Fruit fly (Drosophila melanogaster) whole organism, embryonic: ENCODE measurements around the gene p24-1.

Source experiments
- ATbp ChIP-seq: fragments of 200-800 bp; sonication (Bioruptor generic); optimal IDR thresholded peaks from 2 replicates; lab custom pipeline; 2017; ENCODE audit warnings: missing biosample characterization, mild to moderate bottlenecking, missing genetic modification characterization, missing genetic modification reagents
- Awh ChIP-seq: fragments of 200-800 bp; sonication (Bioruptor generic); IDR thresholded peaks from 2 replicates; pipeline ENCODE4, ENCODE4 v1.3.6; 2022; ENCODE audit warnings: missing biosample characterization, missing genetic modification characterization
- Blimp-1 ChIP-seq: fragments of 200-800 bp; sonication (Bioruptor generic); optimal IDR thresholded peaks from 3 replicates; lab custom pipeline; 2018; ENCODE audit warnings: missing biosample characterization, missing genetic modification characterization, mild to moderate bottlenecking, moderate library complexity, missing genetic modification reagents
- CG10267 ChIP-seq: fragments of 200-800 bp; sonication (Bioruptor generic); optimal IDR thresholded peaks from 2 replicates; lab custom pipeline; 2018; ENCODE audit warnings: missing biosample characterization, mild to moderate bottlenecking, missing genetic modification characterization, moderate library complexity
- CG12391 ChIP-seq: fragments of 200-800 bp; sonication (Bioruptor generic); optimal IDR thresholded peaks from 3 replicates; lab custom pipeline; 2018; ENCODE audit warnings: missing biosample characterization, mild to moderate bottlenecking, missing genetic modification characterization, moderate library complexity
- CG13424 ChIP-seq: fragments of 200-800 bp; sonication (Bioruptor generic); optimal IDR thresholded peaks from 2 replicates; lab custom pipeline; 2019; ENCODE audit warnings: missing biosample characterization, mild to moderate bottlenecking, missing genetic modification characterization, moderate library complexity
- CG15269 ChIP-seq: fragments of 200-800 bp; sonication (Bioruptor generic); optimal IDR thresholded peaks from 2 replicates; lab custom pipeline; 2018; ENCODE audit warnings: missing biosample characterization, mild to moderate bottlenecking, missing genetic modification characterization, moderate library complexity
- CG16813 ChIP-seq: fragments of 200-800 bp; sonication (Bioruptor generic); IDR thresholded peaks from 3 replicates; pipeline ENCODE4 v1.3.6; 2022; ENCODE audit warnings: missing biosample characterization, missing genetic modification characterization; ENCODE audit not compliant: partially characterized antibody
- CG17328 ChIP-seq: fragments of 200-800 bp; sonication (Bioruptor generic); IDR thresholded peaks from 2 replicates; pipeline ENCODE4 v1.3.6; 2022; ENCODE audit warnings: missing biosample characterization, missing genetic modification characterization
- CG17359 ChIP-seq: fragments of 200-800 bp; sonication (Bioruptor generic); optimal IDR thresholded peaks from 3 replicates; lab custom pipeline; 2018; ENCODE audit warnings: missing biosample characterization, mild to moderate bottlenecking, missing genetic modification characterization, moderate library complexity
- CG17361 ChIP-seq: fragments of 200-800 bp; sonication (Bioruptor generic); IDR thresholded peaks from 3 replicates; pipeline ENCODE4 v1.3.6; 2022; ENCODE audit warnings: missing biosample characterization, missing genetic modification characterization
- CG17829 ChIP-seq: fragments of 200-800 bp; optimal IDR thresholded peaks from 2 replicates; lab custom pipeline; 2019; ENCODE audit warnings: missing biosample characterization, mild to moderate bottlenecking, missing genetic modification characterization, moderate library complexity
- CG18619 ChIP-seq: fragments of 200-800 bp; sonication (Bioruptor generic); optimal IDR thresholded peaks from 3 replicates; lab custom pipeline; 2017; ENCODE audit warnings: missing biosample characterization, mild to moderate bottlenecking, missing genetic modification characterization
- CG2678 ChIP-seq: fragments of 200-800 bp; sonication (Bioruptor generic); optimal IDR thresholded peaks from 3 replicates; lab custom pipeline; 2019; ENCODE audit warnings: missing biosample characterization, mild to moderate bottlenecking, missing genetic modification characterization, moderate library complexity
- CG2712 ChIP-seq: fragments of 200-800 bp; optimal IDR thresholded peaks from 3 replicates; lab custom pipeline; 2019; ENCODE audit warnings: missing biosample characterization, mild to moderate bottlenecking, missing genetic modification characterization, moderate library complexity
- CG31388 ChIP-seq: fragments of 200-800 bp; sonication (Bioruptor generic); optimal IDR thresholded peaks from 2 replicates; lab custom pipeline; 2016; ENCODE audit warnings: missing biosample characterization, missing genetic modification characterization
- CG31441 ChIP-seq: fragments of 200-800 bp; sonication (Bioruptor generic); IDR thresholded peaks from 2 replicates; pipeline ENCODE4 v1.3.6; 2022; ENCODE audit warnings: missing biosample characterization, missing genetic modification characterization
- CG4424 ChIP-seq: fragments of 200-800 bp; sonication (Bioruptor generic); optimal IDR thresholded peaks from 3 replicates; lab custom pipeline; 2016; ENCODE audit warnings: missing biosample characterization, missing genetic modification characterization
- CG4854 ChIP-seq: fragments of 200-800 bp; sonication (Bioruptor generic); optimal IDR thresholded peaks from 2 replicates; lab custom pipeline; 2016; ENCODE audit warnings: missing biosample characterization, missing genetic modification characterization, inconsistent platforms
- CG7839 ChIP-seq: fragments of 200-800 bp; sonication (Bioruptor generic); optimal IDR thresholded peaks from 3 replicates; lab custom pipeline; 2018; ENCODE audit warnings: missing biosample characterization, mild to moderate bottlenecking, missing genetic modification characterization, moderate library complexity
- CG8388 ChIP-seq: fragments of 200-800 bp; sonication (Bioruptor generic); optimal IDR thresholded peaks from 2 replicates; lab custom pipeline; 2019; ENCODE audit warnings: missing biosample characterization, mild to moderate bottlenecking, missing genetic modification characterization, moderate library complexity
- CG8924 ChIP-seq: fragments of 200-800 bp; optimal IDR thresholded peaks from 3 replicates; lab custom pipeline; 2019; ENCODE audit warnings: missing biosample characterization, mild to moderate bottlenecking, missing genetic modification characterization, moderate library complexity
- CkIIα-i1 ChIP-seq: fragments of 200-800 bp; sonication (Bioruptor generic); IDR thresholded peaks from 2 replicates; pipeline ENCODE4 v1.3.6; 2022; ENCODE audit warnings: missing biosample characterization, missing genetic modification characterization
- D19A ChIP-seq: fragments of 200-800 bp; optimal IDR thresholded peaks from 3 replicates; lab custom pipeline; 2019; ENCODE audit warnings: missing biosample characterization, mild to moderate bottlenecking, missing genetic modification characterization, moderate library complexity
- Dek ChIP-seq: fragments of 200-800 bp; sonication (Bioruptor generic); optimal IDR thresholded peaks from 3 replicates; lab custom pipeline; 2019; ENCODE audit warnings: missing biosample characterization, mild to moderate bottlenecking, missing genetic modification characterization, moderate library complexity
- Eip74EF ChIP-seq, 2 experiments: fragments of 200-800 bp in 1 of 2; fragments of >200 bp in 1 of 2; sonication (Bioruptor generic) in 1 of 2; optimal IDR thresholded peaks; 2 replicates each; lab custom pipeline; 2017 to 2019; ENCODE audit warnings: missing biosample characterization in 2 of 2, missing genetic modification characterization in 2 of 2, mild to moderate bottlenecking in 1 of 2, moderate library complexity in 1 of 2
- Elba2 ChIP-seq: fragments of 200-800 bp; sonication (Bioruptor generic); optimal IDR thresholded peaks from 3 replicates; lab custom pipeline; 2016; ENCODE audit warnings: missing biosample characterization, missing genetic modification characterization
- Hr78 ChIP-seq, 2 experiments: fragments of 200-800 bp in 1 of 2; fragments of >200 bp in 1 of 2; sonication (Bioruptor generic) in 1 of 2; optimal IDR thresholded peaks; 2 replicates each; lab custom pipeline; 2017 to 2019; ENCODE audit warnings: missing biosample characterization in 2 of 2, missing genetic modification characterization in 2 of 2, mild to moderate bottlenecking in 1 of 2, moderate library complexity in 1 of 2
- Jarid2 ChIP-seq: fragments of 200-800 bp; sonication (Bioruptor generic); optimal IDR thresholded peaks from 3 replicates; lab custom pipeline; 2017; ENCODE audit warnings: mild to moderate bottlenecking, missing biosample characterization, missing genetic modification reagents, missing genetic modification characterization
- Oli ChIP-seq: fragments of 200-800 bp; sonication (Bioruptor generic); optimal IDR thresholded peaks from 2 replicates; lab custom pipeline; 2018; ENCODE audit warnings: missing biosample characterization, mild to moderate bottlenecking, missing genetic modification characterization, moderate library complexity
- Sox100B ChIP-seq: fragments of 200-800 bp; sonication (Bioruptor generic); optimal IDR thresholded peaks from 3 replicates; lab custom pipeline; 2018; ENCODE audit warnings: missing biosample characterization, mild to moderate bottlenecking, missing genetic modification characterization
- Sox102F ChIP-seq: fragments of 200-800 bp; sonication (Bioruptor generic); optimal IDR thresholded peaks from 2 replicates; lab custom pipeline; 2018; ENCODE audit warnings: missing biosample characterization, mild to moderate bottlenecking, missing genetic modification characterization, moderate library complexity
- ap ChIP-seq: fragments of 200-800 bp; sonication (Bioruptor generic); IDR thresholded peaks from 2 replicates; pipeline ENCODE4 v1.3.6; 2022; ENCODE audit warnings: missing biosample characterization, missing genetic modification characterization
- chif ChIP-seq, 2 experiments: fragments of 200-800 bp; sonication (Bioruptor generic); optimal IDR thresholded peaks; 3 replicates each; lab custom pipeline; 2016; ENCODE audit warnings: missing biosample characterization in 2 of 2, missing genetic modification characterization in 2 of 2
- dmrt99B ChIP-seq: fragments of 200-800 bp; sonication (Bioruptor generic); optimal IDR thresholded peaks from 2 replicates; lab custom pipeline; 2018; ENCODE audit warnings: missing biosample characterization, mild to moderate bottlenecking, missing genetic modification characterization, moderate library complexity
- fd3F ChIP-seq: fragments of 200-800 bp; sonication (Bioruptor generic); optimal IDR thresholded peaks from 2 replicates; lab custom pipeline; 2018; ENCODE audit warnings: missing biosample characterization, mild to moderate bottlenecking, missing genetic modification characterization, moderate library complexity
- fru ChIP-seq: fragments of >200 bp; optimal IDR thresholded peaks from 2 replicates; lab custom pipeline; 2017
- gem ChIP-seq: fragments of 200-800 bp; sonication (Bioruptor generic); optimal IDR thresholded peaks from 2 replicates; lab custom pipeline; 2019; ENCODE audit warnings: missing biosample characterization, mild to moderate bottlenecking, missing genetic modification characterization, moderate library complexity
- gro ChIP-seq: fragments of 200-800 bp; sonication (Bioruptor generic); optimal IDR thresholded peaks from 2 replicates; lab custom pipeline; 2016; ENCODE audit warnings: missing biosample characterization, missing genetic modification characterization
- hbn ChIP-seq: fragments of 200-800 bp; sonication (Bioruptor generic); IDR thresholded peaks from 2 replicates; pipeline ENCODE4 v1.3.6; 2022; ENCODE audit warnings: missing biosample characterization, missing genetic modification characterization; ENCODE audit not compliant: partially characterized antibody
- hth ChIP-seq: fragments of >200 bp; optimal IDR thresholded peaks from 2 replicates; lab custom pipeline; 2017; ENCODE audit warnings: inconsistent platforms
- nmo ChIP-seq: fragments of 200-800 bp; sonication (Bioruptor generic); optimal IDR thresholded peaks from 2 replicates; lab custom pipeline; 2018; ENCODE audit warnings: missing biosample characterization, mild to moderate bottlenecking, missing genetic modification characterization, moderate library complexity
- rib ChIP-seq: fragments of 200-800 bp; sonication (Bioruptor generic); IDR thresholded peaks from 2 replicates; pipeline ENCODE4 v1.3.6; 2022; ENCODE audit warnings: missing biosample characterization, missing genetic modification characterization
- stc ChIP-seq: fragments of 200-800 bp; sonication (Bioruptor generic); IDR thresholded peaks from 2 replicates; pipeline ENCODE4 v1.3.6; 2022; ENCODE audit warnings: missing biosample characterization, missing genetic modification characterization
- tap ChIP-seq: fragments of 200-800 bp; optimal IDR thresholded peaks from 3 replicates; lab custom pipeline; 2019; ENCODE audit warnings: missing biosample characterization, mild to moderate bottlenecking, missing genetic modification characterization, moderate library complexity
- toy ChIP-seq: fragments of 200-800 bp; sonication (Bioruptor generic); IDR thresholded peaks from 2 replicates; pipeline ENCODE4 v1.3.6; 2022; ENCODE audit warnings: missing biosample characterization, missing genetic modification characterization
- unpg ChIP-seq: fragments of 200-800 bp; sonication (Bioruptor generic); optimal IDR thresholded peaks from 3 replicates; lab custom pipeline; 2018; ENCODE audit warnings: missing biosample characterization, mild to moderate bottlenecking, missing genetic modification characterization, moderate library complexity
- vvl ChIP-seq: fragments of 200-800 bp; sonication (Bioruptor generic); IDR thresholded peaks from 2 replicates; pipeline ENCODE4 v1.3.6; 2022; ENCODE audit warnings: missing biosample characterization, missing genetic modification characterization

p24-1 gene

dm6 chrX:11841702-11842378, 10.5 kb downstream of the p24-1 start (continued):
- TF ChIP-seq CG31441: peak; percentile 69
- TF ChIP-seq CG16813 (GFP tag; lab: Robert Waterston, UW): no peak
- peak in 1 of 2 experiments; percentile 53 for TF ChIP-seq Eip74EF (GFP tag; optimal IDR thresholded peaks at IDR 0.05; lab: Kevin White, UChicago)
- peak; percentile 37 for TF ChIP-seq tap
- peak; percentile 28 for TF ChIP-seq ATbp (GFP tag; lab: Kevin White, UChicago)
- peak; percentile 13 for TF ChIP-seq CG15269
- no peak for TF ChIP-seq chif (GFP tag; optimal IDR thresholded peaks at IDR 0.05; lab: Kevin White, UChicago)
- peak in 1 of 2 experiments; percentile 37 for TF ChIP-seq Hr78 (GFP tag; optimal IDR thresholded peaks at IDR 0.05; lab: Kevin White, UChicago)
- no peak for TF ChIP-seq gro
- peak; percentile 42 for TF ChIP-seq CG2712 (tag; lab: Kevin White, UChicago)
- no peak for TF ChIP-seq ap (GFP tag; lab: Robert Waterston, UW)
- TF ChIP-seq CG7839 (tag; lab: Kevin White, UChicago): peak; percentile 32
- TF ChIP-seq CG8388 (GFP tag; lab: Kevin White, UChicago): peak; percentile 6
- peak; percentile 70 for TF ChIP-seq Sox102F (GFP tag; lab: Kevin White, UChicago)
- TF ChIP-seq D19A (tag; lab: Kevin White, UChicago): peak; percentile 37
- TF ChIP-seq hth (lab: Kevin White, UChicago): no peak
- no peak for TF ChIP-seq hbn (GFP tag; lab: Robert Waterston, UW)
- no peak for TF ChIP-seq CG31388 (GFP tag; lab: Kevin White, UChicago)
- no peak for TF ChIP-seq CG17328 (GFP tag; lab: Robert Waterston, UW)
- peak; percentile 7 for TF ChIP-seq CG17829 (tag; lab: Kevin White, UChicago)
- peak; percentile 51; the same call in 1 of the 2 replicates for TF ChIP-seq stc (GFP tag; lab: Robert Waterston, UW)
- TF ChIP-seq toy (GFP tag; lab: Robert Waterston, UW): no peak
- TF ChIP-seq CG8924: peak; percentile 33
- TF ChIP-seq CG2678 (tag; lab: Kevin White, UChicago): peak; percentile 51
- TF ChIP-seq CG17359 (tag; lab: Kevin White, UChicago): peak; percentile 53
- no peak for TF ChIP-seq Awh (GFP tag; lab: Robert Waterston, UW)
- TF ChIP-seq CG4424: peak; percentile 2
- TF ChIP-seq vvl (GFP tag; lab: Robert Waterston, UW): peak; percentile 36; the same call in 1 of the 2 replicates
- peak; percentile 66 for TF ChIP-seq gem (tag; lab: Kevin White, UChicago)
- peak; percentile 92 for TF ChIP-seq Blimp-1 (GFP tag; lab: Kevin White, UChicago)
- TF ChIP-seq CG17361 (GFP tag; lab: Robert Waterston, UW): peak; percentile 58; the same call in 2 of the 3 replicates
- no peak for TF ChIP-seq fd3F (GFP tag; lab: Kevin White, UChicago)
- TF ChIP-seq Dek: no peak
- TF ChIP-seq CG10267 (tag; lab: Kevin White, UChicago): peak; percentile 7
- TF ChIP-seq nmo (GFP tag; lab: Kevin White, UChicago): peak; percentile 43
- no peak for TF ChIP-seq rib (GFP tag; lab: Robert Waterston, UW)
- TF ChIP-seq unpg (GFP tag; lab: Kevin White, UChicago): peak; percentile 22
- TF ChIP-seq fru (lab: Kevin White, UChicago): no peak
- TF ChIP-seq Jarid2 (GFP tag; lab: Kevin White, UChicago): no peak
- TF ChIP-seq CG4854 (GFP tag; lab: Kevin White, UChicago): no peak
- TF ChIP-seq dmrt99B (tag; lab: Kevin White, UChicago): peak; percentile 71
- TF ChIP-seq Sox100B: peak; percentile 62
- no peak for TF ChIP-seq CkIIα-i1 (GFP tag; lab: Robert Waterston, UW)
- peak; percentile 31 for TF ChIP-seq CG13424 (tag; lab: Kevin White, UChicago)
- no peak for TF ChIP-seq CG18619 (GFP tag; lab: Kevin White, UChicago)
- no peak for TF ChIP-seq Elba2 (GFP tag; lab: Kevin White, UChicago)
- TF ChIP-seq Oli (tag; lab: Kevin White, UChicago): peak; percentile 16
- peak; percentile 44 for TF ChIP-seq CG12391 (tag; lab: Kevin White, UChicago)
